Fruit fly (Drosophila melanogaster) whole organism, embryonic: Measurements from ENCODE around the gene Mlp84B.

Source experiments
- Asciz ChIP-seq: fragments of 200-800 bp; sonication (Bioruptor generic); optimal IDR thresholded peaks from 2 replicates; lab custom pipeline; 2017; ENCODE audit warnings: missing biosample characterization, mild to moderate bottlenecking, missing genetic modification characterization, missing genetic modification reagents
- Atf6 ChIP-seq: fragments of 200-800 bp; sonication (Bioruptor generic); IDR thresholded peaks from 2 replicates; pipeline ENCODE4 v1.3.6; 2022; ENCODE audit warnings: missing biosample characterization, missing genetic modification characterization
- CG10565 ChIP-seq: fragments of 200-800 bp; sonication (Bioruptor generic); optimal IDR thresholded peaks from 3 replicates; lab custom pipeline; 2016; ENCODE audit warnings: missing biosample characterization, mild to moderate bottlenecking, missing genetic modification characterization
- CG12236 ChIP-seq: fragments of 200-800 bp; sonication (Bioruptor generic); optimal IDR thresholded peaks from 2 replicates; lab custom pipeline; 2016; ENCODE audit warnings: missing biosample characterization, missing genetic modification characterization
- CG12659 ChIP-seq: fragments of 200-800 bp; sonication (Bioruptor generic); optimal IDR thresholded peaks from 3 replicates; lab custom pipeline; 2017; ENCODE audit warnings: mild to moderate bottlenecking, missing biosample characterization, missing genetic modification reagents, missing genetic modification characterization
- CG14667 ChIP-seq: fragments of 200-800 bp; sonication (Bioruptor generic); IDR thresholded peaks from 2 replicates; pipeline ENCODE4 v1.3.6; 2022; ENCODE audit warnings: missing biosample characterization, missing genetic modification characterization
- CG15479 ChIP-seq: fragments of 200-800 bp; sonication (Bioruptor generic); optimal IDR thresholded peaks from 3 replicates; lab custom pipeline; 2019; ENCODE audit warnings: missing biosample characterization, mild to moderate bottlenecking, missing genetic modification characterization, moderate library complexity
- CG16813 ChIP-seq: fragments of 200-800 bp; sonication (Bioruptor generic); IDR thresholded peaks from 3 replicates; pipeline ENCODE4 v1.3.6; 2022; ENCODE audit warnings: missing biosample characterization, missing genetic modification characterization; ENCODE audit not compliant: partially characterized antibody
- CG2129 ChIP-seq: fragments of 200-800 bp; sonication (Bioruptor generic); IDR thresholded peaks from 2 replicates; pipeline ENCODE4 v1.3.6; 2022; ENCODE audit warnings: missing biosample characterization, missing genetic modification characterization; ENCODE audit not compliant: partially characterized antibody
- CG30431 ChIP-seq: fragments of 200-800 bp; sonication (Bioruptor generic); optimal IDR thresholded peaks from 2 replicates; lab custom pipeline; 2017; ENCODE audit warnings: missing biosample characterization, missing genetic modification characterization
- CG31365 ChIP-seq: fragments of 200-800 bp; sonication (Bioruptor generic); optimal IDR thresholded peaks from 2 replicates; lab custom pipeline; 2018; ENCODE audit warnings: missing biosample characterization, mild to moderate bottlenecking, missing genetic modification characterization
- CG3407 ChIP-seq: fragments of 200-800 bp; sonication (Bioruptor generic); optimal IDR thresholded peaks from 2 replicates; lab custom pipeline; 2018; ENCODE audit warnings: missing biosample characterization, mild to moderate bottlenecking, missing genetic modification characterization
- CG4617 ChIP-seq: fragments of 200-800 bp; sonication (Bioruptor generic); optimal IDR thresholded peaks from 3 replicates; lab custom pipeline; 2016; ENCODE audit warnings: missing biosample characterization, missing genetic modification characterization, borderline replicate concordance
- CG9876 ChIP-seq: fragments of 200-800 bp; sonication (Bioruptor generic); optimal IDR thresholded peaks from 2 replicates; lab custom pipeline; 2016; ENCODE audit warnings: missing biosample characterization, missing genetic modification characterization
- Dbx ChIP-seq: fragments of 200-800 bp; sonication (Bioruptor generic); IDR thresholded peaks from 3 replicates; pipeline ENCODE4 v1.3.6; 2022; ENCODE audit warnings: missing biosample characterization, missing genetic modification characterization
- Fer2 ChIP-seq: fragments of 200-800 bp; sonication (Bioruptor generic); optimal IDR thresholded peaks from 2 replicates; lab custom pipeline; 2018; ENCODE audit warnings: missing biosample characterization, mild to moderate bottlenecking, missing genetic modification characterization, moderate library complexity
- H2.0 ChIP-seq: fragments of 200-800 bp; sonication (Bioruptor generic); IDR thresholded peaks from 2 replicates; pipeline ENCODE4 v1.3.6; 2022; ENCODE audit warnings: missing biosample characterization, missing genetic modification characterization
- Hr51 ChIP-seq, 2 experiments: fragments of 200-800 bp; sonication (Bioruptor generic); optimal IDR thresholded peaks; 2 replicates in 1 of 2; 3 replicates in 1 of 2; lab custom pipeline; 2016 to 2018; ENCODE audit warnings: missing biosample characterization in 2 of 2, missing genetic modification characterization in 2 of 2, mild to moderate bottlenecking in 1 of 2, moderate library complexity in 1 of 2
- MTF-1 ChIP-seq: fragments of 200-800 bp; sonication (Bioruptor generic); optimal IDR thresholded peaks from 2 replicates; lab custom pipeline; 2018; ENCODE audit warnings: missing biosample characterization, mild to moderate bottlenecking, missing genetic modification characterization, borderline replicate concordance
- Opbp ChIP-seq: fragments of 200-800 bp; sonication (Bioruptor generic); IDR thresholded peaks from 3 replicates; pipeline ENCODE4 v1.3.6; 2022; ENCODE audit warnings: missing biosample characterization, missing genetic modification characterization; ENCODE audit not compliant: partially characterized antibody
- PHDP ChIP-seq: fragments of 200-800 bp; sonication (Bioruptor generic); optimal IDR thresholded peaks from 3 replicates; lab custom pipeline; 2018; ENCODE audit warnings: missing biosample characterization, mild to moderate bottlenecking, missing genetic modification characterization, moderate library complexity
- Stat92E ChIP-seq, 3 experiments: fragments of >200 bp in 2 of 3; fragments of 200-800 bp in 1 of 3; sonication (Bioruptor generic) in 1 of 3; optimal IDR thresholded peaks; 2 replicates each; lab custom pipeline; 2017 to 2019; ENCODE audit warnings: missing biosample characterization in 3 of 3, missing genetic modification characterization in 3 of 3, mild to moderate bottlenecking in 1 of 3, moderate library complexity in 1 of 3
- ase ChIP-seq: fragments of 200-800 bp; sonication (Bioruptor generic); IDR thresholded peaks from 3 replicates; pipeline ENCODE4 v1.3.6; 2022; ENCODE audit warnings: missing biosample characterization, missing genetic modification characterization
- bab2 ChIP-seq: fragments of 200-800 bp; sonication (Bioruptor generic); optimal IDR thresholded peaks from 2 replicates; lab custom pipeline; 2016; ENCODE audit warnings: missing biosample characterization, missing genetic modification characterization
- chif ChIP-seq, 2 experiments: fragments of 200-800 bp; sonication (Bioruptor generic); optimal IDR thresholded peaks; 3 replicates each; lab custom pipeline; 2016; ENCODE audit warnings: missing biosample characterization in 2 of 2, missing genetic modification characterization in 2 of 2
- chinmo ChIP-seq: fragments of 200-800 bp; sonication (Bioruptor generic); IDR thresholded peaks from 4 replicates; pipeline ENCODE4 v1.3.6; 2022; ENCODE audit warnings: missing biosample characterization, missing genetic modification characterization; ENCODE audit not compliant: partially characterized antibody
- danr ChIP-seq: fragments of 200-800 bp; sonication (Bioruptor generic); IDR thresholded peaks from 2 replicates; pipeline ENCODE4 v1.3.6; 2022; ENCODE audit warnings: missing biosample characterization, missing genetic modification characterization
- disco-r ChIP-seq: fragments of 200-800 bp; sonication (Bioruptor generic); optimal IDR thresholded peaks from 2 replicates; lab custom pipeline; 2016; ENCODE audit warnings: missing biosample characterization, missing genetic modification characterization
- dmrt11E ChIP-seq: fragments of 200-800 bp; sonication (Bioruptor generic); optimal IDR thresholded peaks from 3 replicates; lab custom pipeline; 2018; ENCODE audit warnings: missing biosample characterization, mild to moderate bottlenecking, missing genetic modification characterization, moderate library complexity
- ems ChIP-seq: fragments of 200-800 bp; sonication (Bioruptor generic); optimal IDR thresholded peaks from 3 replicates; lab custom pipeline; 2016; ENCODE audit warnings: missing biosample characterization, missing genetic modification characterization
- ftz-f1 ChIP-seq: fragments of 200-800 bp; sonication (Bioruptor generic); optimal IDR thresholded peaks from 2 replicates; lab custom pipeline; 2016; ENCODE audit warnings: missing biosample characterization, missing genetic modification characterization
- gro ChIP-seq: fragments of 200-800 bp; sonication (Bioruptor generic); optimal IDR thresholded peaks from 2 replicates; lab custom pipeline; 2016; ENCODE audit warnings: missing biosample characterization, missing genetic modification characterization
- gt ChIP-seq: fragments of 200-800 bp; sonication (Bioruptor generic); IDR thresholded peaks from 2 replicates; pipeline ENCODE4 v1.3.6; 2022; ENCODE audit warnings: missing biosample characterization, missing genetic modification characterization
- h ChIP-seq: fragments of >200 bp; optimal IDR thresholded peaks from 2 replicates; lab custom pipeline; 2017
- hkb ChIP-seq, 2 experiments: fragments of 200-800 bp in 1 of 2; fragments of >200 bp in 1 of 2; sonication (Bioruptor generic) in 1 of 2; IDR thresholded peaks in 1 of 2; optimal IDR thresholded peaks in 1 of 2; 2 replicates each; pipeline versions ENCODE4 v1.3.6 to Lab custom; 2017 to 2022; ENCODE audit warnings: missing biosample characterization in 1 of 2, missing genetic modification characterization in 1 of 2
- jumu ChIP-seq: fragments of 200-800 bp; sonication (Bioruptor generic); optimal IDR thresholded peaks from 3 replicates; lab custom pipeline; 2016; ENCODE audit warnings: missing biosample characterization, missing genetic modification characterization
- kay ChIP-seq: fragments of 200-800 bp; sonication (Bioruptor generic); optimal IDR thresholded peaks from 2 replicates; lab custom pipeline; 2016; ENCODE audit warnings: missing biosample characterization, missing genetic modification characterization
- kni ChIP-seq: fragments of 200-800 bp; sonication (Bioruptor generic); optimal IDR thresholded peaks from 3 replicates; lab custom pipeline; 2017; ENCODE audit warnings: mild to moderate bottlenecking, missing biosample characterization, missing genetic modification reagents, missing genetic modification characterization
- mld ChIP-seq: fragments of 200-800 bp; sonication (Bioruptor generic); IDR thresholded peaks from 3 replicates; pipeline ENCODE4 v1.3.6; 2022; ENCODE audit warnings: missing biosample characterization, missing genetic modification characterization; ENCODE audit not compliant: partially characterized antibody
- pb ChIP-seq: fragments of 200-800 bp; sonication (Bioruptor generic); optimal IDR thresholded peaks from 3 replicates; lab custom pipeline; 2016; ENCODE audit warnings: missing biosample characterization, missing genetic modification characterization
- phol ChIP-seq: fragments of 200-800 bp; sonication (Bioruptor generic); optimal IDR thresholded peaks from 3 replicates; lab custom pipeline; 2018; ENCODE audit warnings: missing biosample characterization, mild to moderate bottlenecking, missing genetic modification characterization, moderate library complexity
- pum ChIP-seq: fragments of 200-800 bp; sonication (Bioruptor generic); optimal IDR thresholded peaks from 2 replicates; lab custom pipeline; 2016; ENCODE audit warnings: missing biosample characterization, missing genetic modification characterization
- rib ChIP-seq: fragments of 200-800 bp; sonication (Bioruptor generic); IDR thresholded peaks from 2 replicates; pipeline ENCODE4 v1.3.6; 2022; ENCODE audit warnings: missing biosample characterization, missing genetic modification characterization
- sd ChIP-seq: fragments of 200-800 bp; sonication (Bioruptor generic); optimal IDR thresholded peaks from 3 replicates; lab custom pipeline; 2018; ENCODE audit warnings: missing biosample characterization, mild to moderate bottlenecking, missing genetic modification characterization, moderate library complexity
- tll ChIP-seq, 2 experiments: fragments of 200-800 bp in 1 of 2; fragments of >200 bp in 1 of 2; sonication (Bioruptor generic) in 1 of 2; optimal IDR thresholded peaks; 2 replicates each; lab custom pipeline; 2017 to 2019; ENCODE audit warnings: missing biosample characterization in 2 of 2, missing genetic modification characterization in 2 of 2, mild to moderate bottlenecking in 1 of 2, moderate library complexity in 1 of 2
- tx ChIP-seq: fragments of 200-800 bp; sonication (Bioruptor generic); optimal IDR thresholded peaks from 2 replicates; lab custom pipeline; 2016; ENCODE audit warnings: missing biosample characterization, missing genetic modification characterization
- zen2 ChIP-seq: fragments of 200-800 bp; sonication (Bioruptor generic); IDR thresholded peaks from 3 replicates; pipeline ENCODE4 v1.3.6; 2022; ENCODE audit warnings: missing biosample characterization, missing genetic modification characterization; ENCODE audit not compliant: partially characterized antibody

Mlp84B gene

DNA sequence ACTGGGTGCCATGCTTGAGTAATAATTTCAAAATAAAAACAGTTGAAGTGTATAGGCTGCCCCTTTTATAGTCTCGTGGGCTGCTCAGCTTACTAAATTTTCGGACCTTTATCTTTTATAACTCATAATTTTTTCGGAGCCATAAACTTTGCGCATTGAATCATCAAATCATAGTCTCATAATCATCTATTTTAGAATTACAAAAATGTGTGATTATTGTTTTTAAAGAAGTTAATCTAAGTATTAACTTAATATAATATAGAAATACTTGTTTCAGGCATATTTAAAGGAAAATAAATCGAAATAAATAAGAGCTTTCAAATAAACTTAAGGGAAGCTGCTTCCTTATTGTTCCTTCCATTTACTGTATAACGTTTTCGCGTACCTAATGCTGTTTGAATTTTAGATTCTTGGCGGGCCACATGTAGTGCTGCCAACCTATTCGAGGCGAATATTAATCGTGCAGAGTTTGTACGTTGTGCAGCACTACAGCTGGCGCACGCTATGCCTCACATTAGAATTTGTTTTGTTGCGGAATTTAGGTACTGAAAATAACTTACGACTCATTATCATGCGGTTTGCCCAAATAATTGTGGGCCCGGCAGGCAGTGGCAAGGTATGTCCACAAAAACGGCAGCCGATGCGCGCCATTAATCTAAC, 26.8 kb upstream of the Mlp84B start, which contains the start of the genes CG14610 and CG2656 (continued):
- TF ChIP-seq chif (GFP tag; optimal IDR thresholded peaks at IDR 0.05; lab: Kevin White, UChicago) (peak; percentile 67 to 85), danr (GFP tag; lab: Robert Waterston, UW) (no peak), tll (GFP tag; optimal IDR thresholded peaks at IDR 0.05; lab: Kevin White, UChicago) (no peak), kni (GFP tag; lab: Kevin White, UChicago) (peak; percentile 5), Hr51 (GFP tag; optimal IDR thresholded peaks at IDR 0.05; lab: Kevin White, UChicago) (peak; percentile 44 to 82), CG9876 (peak; percentile 68), tx (GFP tag; lab: Kevin White, UChicago) (peak; percentile 81), mld (0 out of 3 replicates have a peak, but pooled peaks have one; percentile 52), CG31365 (tag; lab: Kevin White, UChicago) (peak; percentile 15), pum (peak; percentile 88), CG14667 (GFP tag; lab: Robert Waterston, UW) (no peak), Asciz (no peak), CG12236 (GFP tag; lab: Kevin White, UChicago) (peak; percentile 50), Dbx (peak; percentile 67), CG16813 (GFP tag; lab: Robert Waterston, UW) (peak; percentile 50; the same call in 2 of the 3 replicates), CG15479 (GFP tag; lab: Kevin White, UChicago) (no peak), h (lab: Kevin White, UChicago) (no peak), phol (tag; lab: Kevin White, UChicago) (peak; percentile 58), Stat92E (GFP tag; optimal IDR thresholded peaks at IDR 0.05; lab: Kevin White, UChicago) (no peak), CG3407 (GFP tag; lab: Kevin White, UChicago) (peak; percentile 36), CG2129 (no peak), bab2 (GFP tag; lab: Kevin White, UChicago) (peak; percentile 90), gro (GFP tag; lab: Kevin White, UChicago) (peak; percentile 85), ems (GFP tag; lab: Kevin White, UChicago) (peak; percentile 86), kay (peak; percentile 77), jumu (peak; percentile 90), ftz-f1 (peak; percentile 41), CG12659 (GFP tag; lab: Kevin White, UChicago) (peak; percentile 78), hkb (optimal IDR thresholded peaks at IDR 0.05; lab: Kevin White, UChicago) (no peak), hkb (GFP tag; IDR thresholded peaks at IDR 0.05; lab: Robert Waterston, UW) (peak; percentile 65), H2.0 (GFP tag; lab: Robert Waterston, UW) (peak; percentile 61; the same call in 1 of the 2 replicates), chinmo (GFP tag; lab: Robert Waterston, UW) (no peak), zen2 (no peak; the same call in 2 of the 3 replicates), sd (tag; lab: Kevin White, UChicago) (peak; percentile 96), Atf6 (GFP tag; lab: Robert Waterston, UW) (peak; percentile 54; the same call in 1 of the 2 replicates), ase (no peak), gt (GFP tag; lab: Robert Waterston, UW) (no peak; the same call in 1 of the 2 replicates), disco-r (GFP tag; lab: Kevin White, UChicago) (peak; percentile 14), Opbp (GFP tag; lab: Robert Waterston, UW) (peak; percentile 56; the same call in 2 of the 3 replicates), rib (GFP tag; lab: Robert Waterston, UW) (peak; percentile 58; the same call in 1 of the 2 replicates), MTF-1 (peak; percentile 52), CG10565 (GFP tag; lab: Kevin White, UChicago) (no peak), Fer2 (tag; lab: Kevin White, UChicago) (peak; percentile 8), pb (GFP tag; lab: Kevin White, UChicago) (peak; percentile 77), CG4617 (peak; percentile 96), CG30431 (GFP tag; lab: Kevin White, UChicago) (peak; percentile 43), PHDP (tag; lab: Kevin White, UChicago) (peak; percentile 55), dmrt11E (tag; lab: Kevin White, UChicago) (peak; percentile 37)
